Worm (Caenorhabditis elegans) whole organism, L3 larva: ENCODE data around the gene M153.3.

ENCODE experiments used
- elt-3 ChIP-seq, 3 experiments: fragments of 150-350 bp in 1 of 3; sonication (generic microtip) in 2 of 3; optimal IDR thresholded peaks; 2 replicates in 2 of 3; 4 replicates in 1 of 3; lab custom pipeline; 2014 to 2017; ENCODE audit warnings: missing biosample characterization in 3 of 3, missing genetic modification characterization in 3 of 3
- lin-15B ChIP-seq: fragments of 150-350 bp; optimal IDR thresholded peaks from 2 replicates; lab custom pipeline; 2014; ENCODE audit warnings: missing biosample characterization, missing genetic modification characterization
- nhr-11 ChIP-seq: fragments of 150-350 bp; optimal IDR thresholded peaks from 2 replicates; lab custom pipeline; 2014; ENCODE audit warnings: missing biosample characterization, missing genetic modification characterization
- nhr-12 ChIP-seq: fragments of 150-350 bp; optimal IDR thresholded peaks from 2 replicates; lab custom pipeline; 2014; ENCODE audit warnings: missing biosample characterization, missing genetic modification characterization
- nhr-237 ChIP-seq: fragments of 150-350 bp; optimal IDR thresholded peaks from 2 replicates; lab custom pipeline; 2014; ENCODE audit warnings: missing biosample characterization, missing genetic modification characterization
- pha-4 ChIP-seq: fragments of 150-350 bp; optimal IDR thresholded peaks from 2 replicates; lab custom pipeline; 2014; ENCODE audit warnings: missing biosample characterization, missing genetic modification reagents, missing genetic modification characterization
- unc-62 ChIP-seq: fragments of 150-350 bp; sonication (generic microtip); optimal IDR thresholded peaks from 4 replicates; lab custom pipeline; 2014; ENCODE audit warnings: missing biosample characterization, missing genetic modification reagents, missing genetic modification characterization
- ztf-11 ChIP-seq: fragments of 150-350 bp; optimal IDR thresholded peaks from 2 replicates; lab custom pipeline; 2014; ENCODE audit warnings: missing biosample characterization, missing genetic modification characterization

DNA sequence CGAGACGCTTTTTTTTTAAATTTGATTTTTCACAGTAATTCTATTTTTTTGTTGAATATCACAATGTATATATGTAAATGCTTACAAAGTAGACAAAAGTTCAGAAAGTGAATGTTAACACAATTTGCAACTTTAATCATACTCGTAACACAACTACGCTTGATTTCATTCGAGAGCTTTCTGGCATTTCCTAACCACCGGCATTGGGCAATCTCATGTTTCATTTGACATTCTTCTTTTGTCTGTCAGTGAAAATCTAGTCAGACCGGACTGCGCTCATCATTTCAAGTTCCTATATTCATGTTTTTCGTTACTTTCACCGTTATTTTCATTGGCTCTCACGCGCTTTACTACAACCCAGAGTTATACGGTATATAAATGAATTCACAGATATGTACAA lies 31.5 kb upstream of the M153.3 start, which contains the start of gene lgc-14:
- no peak for TF ChIP-seq nhr-237
- TF ChIP-seq nhr-11 (tag; lab: Kevin White, UChicago), result no peak
- TF ChIP-seq lin-15B (tag; lab: Kevin White, UChicago), result no peak
- TF ChIP-seq ztf-11 (tag; lab: Kevin White, UChicago), result no peak
- TF ChIP-seq pha-4 (tag; lab: Kevin White, UChicago), result no peak
- no peak for TF ChIP-seq nhr-12 (tag; lab: Kevin White, UChicago)
- no peak for TF ChIP-seq elt-3 (tag; optimal IDR thresholded peaks at IDR 0.05; lab: Kevin White, UChicago)
- TF ChIP-seq unc-62 (GFP tag; lab: Kevin White, UChicago), result no peak
